Worm (Caenorhabditis elegans) whole organism, L3 larva: ENCODE data around the gene btb-2.

ENCODE experiments used
- R02D3.7 ChIP-seq: fragments of 150-350 bp; optimal IDR thresholded peaks from 2 replicates; lab custom pipeline; 2014; ENCODE audit warnings: missing biosample characterization, missing genetic modification characterization
- ZK546.5 ChIP-seq: sonication (generic microtip); optimal IDR thresholded peaks from 2 replicates; lab custom pipeline; 2017; ENCODE audit warnings: missing biosample characterization, missing genetic modification characterization
- ama-1 ChIP-seq: fragments of 150-350 bp; optimal IDR thresholded peaks from 2 replicates; lab custom pipeline; 2018
- ceh-28 ChIP-seq: fragments of 150-350 bp; optimal IDR thresholded peaks from 2 replicates; lab custom pipeline; 2014; ENCODE audit warnings: missing biosample characterization, missing genetic modification reagents, missing genetic modification characterization
- ceh-82 ChIP-seq: fragments of 150-350 bp; optimal IDR thresholded peaks from 2 replicates; lab custom pipeline; 2014; ENCODE audit warnings: missing biosample characterization, missing genetic modification characterization
- ceh-9 ChIP-seq: sonication (generic microtip); optimal IDR thresholded peaks from 2 replicates; lab custom pipeline; 2018; ENCODE audit warnings: missing biosample characterization, missing genetic modification characterization
- daf-12 ChIP-seq: fragments of 150-350 bp; optimal IDR thresholded peaks from 2 replicates; lab custom pipeline; 2014; ENCODE audit warnings: missing biosample characterization, missing genetic modification reagents, missing genetic modification characterization
- egl-27 ChIP-seq: sonication (generic microtip); optimal IDR thresholded peaks from 4 replicates; lab custom pipeline; 2017; ENCODE audit warnings: missing biosample characterization, missing genetic modification reagents, missing genetic modification characterization
- egl-5 ChIP-seq: fragments of 150-350 bp; optimal IDR thresholded peaks from 2 replicates; lab custom pipeline; 2017; ENCODE audit warnings: missing biosample characterization, missing genetic modification reagents, missing genetic modification characterization, inconsistent platforms
- elt-1 ChIP-seq: fragments of 150-350 bp; optimal IDR thresholded peaks from 2 replicates; lab custom pipeline; 2014; ENCODE audit warnings: missing biosample characterization, missing genetic modification characterization
- elt-2 ChIP-seq: sonication (generic microtip); optimal IDR thresholded peaks from 2 replicates; lab custom pipeline; 2016; ENCODE audit warnings: missing genetic modification reagents, mild to moderate bottlenecking, missing genetic modification characterization, missing compliant biosample characterization
- elt-3 ChIP-seq, 3 experiments: fragments of 150-350 bp in 1 of 3; sonication (generic microtip) in 2 of 3; optimal IDR thresholded peaks; 2 replicates in 2 of 3; 4 replicates in 1 of 3; lab custom pipeline; 2014 to 2017; ENCODE audit warnings: missing biosample characterization in 3 of 3, missing genetic modification characterization in 3 of 3
- eor-1 ChIP-seq, 2 experiments: fragments of 150-350 bp; optimal IDR thresholded peaks; 2 replicates each; lab custom pipeline; 2014 to 2018; ENCODE audit warnings: missing biosample characterization in 2 of 2, missing genetic modification characterization in 2 of 2
- fkh-10 ChIP-seq: sonication (generic microtip); optimal IDR thresholded peaks from 2 replicates; lab custom pipeline; 2017; ENCODE audit warnings: missing biosample characterization, missing genetic modification reagents, missing genetic modification characterization
- fkh-2 ChIP-seq: fragments of 150-350 bp; optimal IDR thresholded peaks from 2 replicates; lab custom pipeline; 2014; ENCODE audit warnings: missing biosample characterization, missing genetic modification reagents, missing genetic modification characterization
- fos-1 ChIP-seq: fragments of 150-350 bp; optimal IDR thresholded peaks from 2 replicates; lab custom pipeline; 2014; ENCODE audit warnings: missing biosample characterization, missing genetic modification characterization
- hmg-11 ChIP-seq: sonication (generic microtip); optimal IDR thresholded peaks from 2 replicates; lab custom pipeline; 2016; ENCODE audit warnings: missing genetic modification characterization, missing compliant biosample characterization
- jun-1 ChIP-seq: fragments of 150-350 bp; optimal IDR thresholded peaks from 2 replicates; lab custom pipeline; 2014; ENCODE audit warnings: missing biosample characterization, missing genetic modification reagents, missing genetic modification characterization
- lin-15B ChIP-seq: fragments of 150-350 bp; optimal IDR thresholded peaks from 2 replicates; lab custom pipeline; 2014; ENCODE audit warnings: missing biosample characterization, missing genetic modification characterization
- lin-39 ChIP-seq: fragments of 150-350 bp; optimal IDR thresholded peaks from 2 replicates; lab custom pipeline; 2018; ENCODE audit warnings: missing biosample characterization, missing genetic modification reagents, missing genetic modification characterization
- lsy-12 ChIP-seq: sonication (generic microtip); optimal IDR thresholded peaks from 2 replicates; lab custom pipeline; 2016; ENCODE audit warnings: mild to moderate bottlenecking, missing genetic modification characterization, missing compliant biosample characterization
- mdl-1 ChIP-seq: fragments of 150-350 bp; optimal IDR thresholded peaks from 2 replicates; lab custom pipeline; 2014; ENCODE audit warnings: missing biosample characterization, missing genetic modification characterization
- mml-1 ChIP-seq: fragments of 150-350 bp; sonication (generic microtip); optimal IDR thresholded peaks from 3 replicates; lab custom pipeline; 2014; ENCODE audit warnings: missing biosample characterization, missing genetic modification characterization
- nfya-1 ChIP-seq: sonication (generic microtip); optimal IDR thresholded peaks from 2 replicates; lab custom pipeline; 2017; ENCODE audit warnings: missing genetic modification characterization, mild to moderate bottlenecking, missing compliant biosample characterization, antibody characterized with exemption, moderate library complexity; ENCODE audit not compliant: insufficient read depth
- nhr-11 ChIP-seq: fragments of 150-350 bp; optimal IDR thresholded peaks from 2 replicates; lab custom pipeline; 2014; ENCODE audit warnings: missing biosample characterization, missing genetic modification characterization
- nhr-12 ChIP-seq: fragments of 150-350 bp; optimal IDR thresholded peaks from 2 replicates; lab custom pipeline; 2014; ENCODE audit warnings: missing biosample characterization, missing genetic modification characterization
- nhr-23 ChIP-seq: fragments of 150-350 bp; optimal IDR thresholded peaks from 2 replicates; lab custom pipeline; 2014; ENCODE audit warnings: missing biosample characterization, missing genetic modification reagents, missing genetic modification characterization
- nhr-237 ChIP-seq: fragments of 150-350 bp; optimal IDR thresholded peaks from 2 replicates; lab custom pipeline; 2014; ENCODE audit warnings: missing biosample characterization, missing genetic modification characterization
- nhr-25 ChIP-seq: sonication (generic microtip); optimal IDR thresholded peaks from 2 replicates; lab custom pipeline; 2017; ENCODE audit warnings: missing biosample characterization, missing genetic modification characterization
- nhr-28 ChIP-seq: fragments of 150-350 bp; optimal IDR thresholded peaks from 2 replicates; lab custom pipeline; 2014; ENCODE audit warnings: missing biosample characterization, missing genetic modification characterization
- nhr-43 ChIP-seq: sonication (generic microtip); optimal IDR thresholded peaks from 2 replicates; lab custom pipeline; 2016; ENCODE audit warnings: mild to moderate bottlenecking, missing genetic modification characterization, missing compliant biosample characterization; ENCODE audit not compliant: poor library complexity, severe bottlenecking
- nhr-67 ChIP-seq: fragments of 150-350 bp; optimal IDR thresholded peaks from 2 replicates; lab custom pipeline; 2014; ENCODE audit warnings: missing biosample characterization, missing genetic modification characterization
- nhr-76 ChIP-seq: fragments of 150-350 bp; sonication (generic microtip); optimal IDR thresholded peaks from 5 replicates; lab custom pipeline; 2014; ENCODE audit warnings: missing biosample characterization, missing genetic modification characterization
- nhr-77 ChIP-seq: fragments of 150-350 bp; optimal IDR thresholded peaks from 2 replicates; lab custom pipeline; 2014; ENCODE audit warnings: missing biosample characterization, missing genetic modification characterization
- pha-4 ChIP-seq: fragments of 150-350 bp; optimal IDR thresholded peaks from 2 replicates; lab custom pipeline; 2014; ENCODE audit warnings: missing biosample characterization, missing genetic modification reagents, missing genetic modification characterization
- pqm-1 ChIP-seq: fragments of 150-350 bp; optimal IDR thresholded peaks from 2 replicates; lab custom pipeline; 2017; ENCODE audit warnings: missing biosample characterization, missing genetic modification characterization, inconsistent platforms
- sea-2 ChIP-seq: fragments of 150-350 bp; sonication (generic microtip); optimal IDR thresholded peaks from 4 replicates; lab custom pipeline; 2014; ENCODE audit warnings: missing biosample characterization, missing genetic modification reagents, missing genetic modification characterization
- skn-1 ChIP-seq: fragments of 150-350 bp; optimal IDR thresholded peaks from 2 replicates; lab custom pipeline; 2014; ENCODE audit warnings: missing biosample characterization, missing genetic modification characterization
- snpc-4 ChIP-seq: fragments of 150-350 bp; optimal IDR thresholded peaks from 2 replicates; lab custom pipeline; 2014; ENCODE audit warnings: missing biosample characterization, missing genetic modification characterization
- tbx-2 ChIP-seq: sonication (generic microtip); optimal IDR thresholded peaks from 2 replicates; lab custom pipeline; 2016; ENCODE audit warnings: mild to moderate bottlenecking, missing genetic modification characterization, missing compliant biosample characterization
- unc-39 ChIP-seq: sonication (generic microtip); optimal IDR thresholded peaks from 4 replicates; lab custom pipeline; 2017; ENCODE audit warnings: missing biosample characterization, missing genetic modification characterization
- unc-62 ChIP-seq: fragments of 150-350 bp; sonication (generic microtip); optimal IDR thresholded peaks from 4 replicates; lab custom pipeline; 2014; ENCODE audit warnings: missing biosample characterization, missing genetic modification reagents, missing genetic modification characterization
- zag-1 ChIP-seq: fragments of 150-350 bp; optimal IDR thresholded peaks from 2 replicates; lab custom pipeline; 2014; ENCODE audit warnings: missing biosample characterization, missing genetic modification characterization
- ztf-11 ChIP-seq: fragments of 150-350 bp; optimal IDR thresholded peaks from 2 replicates; lab custom pipeline; 2014; ENCODE audit warnings: missing biosample characterization, missing genetic modification characterization
- ztf-4 ChIP-seq: fragments of 150-350 bp; optimal IDR thresholded peaks from 2 replicates; lab custom pipeline; 2014; ENCODE audit warnings: missing biosample characterization, missing genetic modification characterization

Gene btb-2

DNA sequence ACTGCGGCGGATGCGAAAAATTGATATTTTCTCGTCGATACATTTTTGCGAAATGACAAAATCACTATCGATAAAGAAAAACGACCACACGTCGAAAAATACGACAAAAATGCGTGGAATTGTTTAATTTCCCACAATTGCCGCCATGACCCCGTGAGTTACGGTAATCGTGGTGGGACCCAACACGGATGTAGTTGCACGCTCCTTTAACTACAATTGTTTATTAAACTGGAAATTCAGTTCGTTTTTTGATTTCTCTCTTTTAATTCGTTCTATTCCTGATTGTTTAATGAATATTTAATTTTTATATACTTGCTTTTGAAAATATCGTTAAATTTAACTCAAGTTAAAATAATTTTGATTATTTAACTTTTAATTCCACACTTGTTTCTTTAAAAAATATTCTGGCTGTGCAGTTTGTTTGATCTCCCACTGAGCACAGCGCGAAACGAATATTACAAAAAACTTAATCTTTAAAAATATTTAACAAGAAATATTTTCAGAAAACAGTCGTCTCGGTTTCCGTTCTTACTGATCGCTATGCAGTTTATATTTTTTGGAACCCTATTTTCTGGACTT, 36.4 kb upstream of the btb-2 start, which contains the start of the genes ani-2 and clec-88:
Gene ani-2, minus strand, starts transcription at position 131 of the 579 bp plus-strand sequence.
Gene clec-88, plus strand, starts transcription at position 486 of the 579 bp plus-strand sequence.
- TF ChIP-seq pha-4 (tag; lab: Kevin White, UChicago): no peak
- no peak for TF ChIP-seq nhr-12 (tag; lab: Kevin White, UChicago)
- TF ChIP-seq daf-12 (tag; lab: Kevin White, UChicago): no peak
- no peak for TF ChIP-seq elt-1 (tag; lab: Kevin White, UChicago)
- TF ChIP-seq ZK546.5 (tag; lab: Kevin White, UChicago): no peak
- TF ChIP-seq nhr-237 (tag; lab: Kevin White, UChicago): no peak
- no peak for TF ChIP-seq nhr-76
- no peak for TF ChIP-seq egl-27 (tag; lab: Kevin White, UChicago)
- no peak for TF ChIP-seq ama-1 (lab: Kevin White, UChicago)
- no peak for TF ChIP-seq ceh-9 (tag; lab: Kevin White, UChicago)
- TF ChIP-seq elt-2 (tag; lab: Kevin White, UChicago): no peak
- no peak for TF ChIP-seq egl-5
- no peak for TF ChIP-seq nhr-25
- no peak for TF ChIP-seq lin-39 (tag; lab: Kevin White, UChicago)
- no peak for TF ChIP-seq nhr-28 (tag; lab: Kevin White, UChicago)

- TF ChIP-seq nhr-67 (tag; lab: Kevin White, UChicago) (no peak), pha-4 (tag; lab: Kevin White, UChicago) (no peak)
- TF ChIP-seq, all 47 proteins: peak for 0
These were observed 35.1 kb upstream of the btb-2 start, which contains the start of gene ctsa-4.1 for ce11 chrII:6366696-6367095. Gene ctsa-4.1 (plus strand): TSS chrII:6366996.

DNA sequence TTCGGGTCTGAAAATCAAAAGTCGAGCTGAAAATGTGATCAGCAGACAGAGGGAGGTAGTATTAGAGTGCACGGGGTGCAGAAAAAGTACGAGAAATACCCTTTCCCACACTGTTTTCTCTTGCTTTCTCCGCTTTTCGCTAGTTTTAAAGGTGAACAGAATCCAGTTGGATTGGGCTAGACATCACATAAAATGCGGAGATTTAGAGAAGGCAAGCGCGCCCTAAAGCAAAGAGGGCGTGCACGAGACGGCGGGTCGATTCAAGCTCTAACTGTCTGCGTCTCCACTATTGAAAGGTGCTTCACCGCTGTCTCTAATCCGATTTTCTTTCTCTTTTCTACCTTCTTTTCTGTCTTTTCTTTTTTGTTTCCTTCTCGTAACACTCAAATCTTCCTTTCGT, 31.6 kb upstream of the btb-2 start:
- TF ChIP-seq jun-1 (tag; lab: Kevin White, UChicago) (peak; percentile 51), pha-4 (tag; lab: Kevin White, UChicago) (peak; percentile 83), unc-62 (GFP tag; lab: Kevin White, UChicago) (no peak), nhr-28 (tag; lab: Kevin White, UChicago) (no peak), nhr-77 (tag; lab: Kevin White, UChicago) (no peak), fkh-2 (tag; lab: Kevin White, UChicago) (no peak), ceh-82 (tag; lab: Kevin White, UChicago) (peak; percentile 39), mdl-1 (tag; lab: Kevin White, UChicago) (peak; percentile 85), ceh-9 (tag; lab: Kevin White, UChicago) (no peak), lsy-12 (tag; lab: Kevin White, UChicago) (peak; percentile 52), ceh-28 (tag; lab: Kevin White, UChicago) (peak; percentile 83), unc-39 (tag; lab: Kevin White, UChicago) (no peak), lin-39 (tag; lab: Kevin White, UChicago) (peak; percentile 83), nhr-11 (peak; percentile 5), daf-12 (tag; lab: Kevin White, UChicago) (no peak), nhr-43 (tag; lab: Kevin White, UChicago) (peak; percentile 67), elt-2 (tag; lab: Kevin White, UChicago) (peak; percentile 70), eor-1 (tag; optimal IDR thresholded peaks at IDR 0.05; lab: Kevin White, UChicago) (no peak), nfya-1 (tag; lab: Kevin White, UChicago) (peak; percentile 89), ZK546.5 (tag; lab: Kevin White, UChicago) (no peak), nhr-12 (tag; lab: Kevin White, UChicago) (no peak), mml-1 (no peak), zag-1 (tag; lab: Kevin White, UChicago) (no peak), ztf-4 (tag; lab: Kevin White, UChicago) (no peak), lin-15B (tag; lab: Kevin White, UChicago) (peak; percentile 93), nhr-23 (tag; lab: Kevin White, UChicago) (peak; percentile 82), nhr-67 (tag; lab: Kevin White, UChicago) (no peak), sea-2 (GFP tag; lab: Kevin White, UChicago) (no peak), snpc-4 (tag; lab: Kevin White, UChicago) (peak; percentile 64), ztf-11 (tag; lab: Kevin White, UChicago) (no peak), nhr-76 (no peak), egl-5 (peak; percentile 35), egl-27 (tag; lab: Kevin White, UChicago) (peak; percentile 14), elt-1 (tag; lab: Kevin White, UChicago) (no peak), nhr-25 (peak; percentile 92), fkh-10 (GFP tag; lab: Kevin White, UChicago) (peak; percentile 25), skn-1 (tag; lab: Kevin White, UChicago) (peak; percentile 4), elt-3 (tag; optimal IDR thresholded peaks at IDR 0.05; lab: Kevin White, UChicago) (no peak), hmg-11 (peak; percentile 89), pqm-1 (tag; lab: Kevin White, UChicago) (peak; percentile 70), tbx-2 (peak; percentile 32), R02D3.7 (peak; percentile 53), fos-1 (tag; lab: Kevin White, UChicago) (no peak)
